Fruit fly (Drosophila melanogaster): ENCODE measurements around the gene Gbeta5.

Gbeta5 gene

DNA sequence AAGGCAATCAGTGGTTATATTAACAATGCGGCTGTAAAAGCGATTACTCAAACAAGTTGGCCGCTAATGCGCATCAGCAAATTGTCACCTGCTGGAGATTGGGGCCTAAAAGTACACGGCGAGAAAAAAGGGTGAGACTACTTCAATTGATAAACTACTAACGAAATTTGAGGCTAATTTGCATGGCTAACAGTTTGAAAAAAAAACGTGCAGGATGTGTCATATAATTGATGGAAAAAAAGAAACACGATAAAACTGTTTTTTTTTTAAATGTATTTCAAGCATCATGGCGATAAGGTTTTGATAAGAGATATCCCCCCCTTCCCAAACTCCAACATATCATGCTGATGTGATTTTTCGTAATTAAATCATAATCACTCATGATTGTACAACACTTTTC, 39.4 kb downstream of the Gbeta5 start:
- peak; percentile 45 for TF ChIP-seq CG7101 (tag; optimal IDR thresholded peaks at IDR 0.05)
- TF ChIP-seq Mnt (GFP tag; optimal IDR thresholded peaks at IDR 0.05), result peak; percentile 16
- TF ChIP-seq tj (GFP tag; optimal IDR thresholded peaks at IDR 0.05), result peak; percentile 53
- no peak for TF ChIP-seq cnc (optimal IDR thresholded peaks at IDR 0.05)
- TF ChIP-seq CG12768 (GFP tag; optimal IDR thresholded peaks at IDR 0.05), result no peak
- TF ChIP-seq CG5204 (GFP tag; optimal IDR thresholded peaks at IDR 0.05), result peak; percentile 34
- no peak for TF ChIP-seq ovo (GFP tag; optimal IDR thresholded peaks at IDR 0.05)
- no peak for TF ChIP-seq CG33017 (tag; optimal IDR thresholded peaks at IDR 0.05)
- TF ChIP-seq CG7045 (GFP tag; optimal IDR thresholded peaks at IDR 0.05), result peak; percentile 15
- TF ChIP-seq CG14711 (tag; optimal IDR thresholded peaks at IDR 0.05), result no peak
- TF ChIP-seq CG11617 (GFP tag; optimal IDR thresholded peaks at IDR 0.05), result peak; percentile 64
- no peak for TF ChIP-seq pad (GFP tag; optimal IDR thresholded peaks at IDR 0.05)

DNA sequence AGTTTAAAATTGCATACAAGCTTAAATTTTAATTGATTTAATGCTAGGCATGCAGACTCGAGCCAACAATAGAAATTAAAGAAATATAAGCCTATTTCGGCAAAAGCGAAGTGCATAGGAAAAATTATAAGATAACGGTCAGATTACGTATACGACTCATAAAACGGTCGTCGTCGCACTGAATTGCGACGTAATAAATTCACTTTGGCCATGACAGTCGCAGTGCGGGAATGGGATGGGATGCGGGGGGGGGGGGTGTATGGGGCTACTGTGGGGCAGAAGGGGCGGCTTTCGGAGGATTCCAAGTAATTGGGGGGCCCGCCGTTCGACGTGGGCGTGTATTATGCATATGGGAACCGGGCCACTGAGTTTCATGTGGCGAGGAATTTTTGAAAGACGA, 41.1 kb downstream of the Gbeta5 start:
- TF ChIP-seq CG7045 (GFP tag; optimal IDR thresholded peaks at IDR 0.05) (no peak), tj (GFP tag; optimal IDR thresholded peaks at IDR 0.05) (peak; percentile 68), ovo (GFP tag; optimal IDR thresholded peaks at IDR 0.05) (peak; percentile 10)

DNA sequence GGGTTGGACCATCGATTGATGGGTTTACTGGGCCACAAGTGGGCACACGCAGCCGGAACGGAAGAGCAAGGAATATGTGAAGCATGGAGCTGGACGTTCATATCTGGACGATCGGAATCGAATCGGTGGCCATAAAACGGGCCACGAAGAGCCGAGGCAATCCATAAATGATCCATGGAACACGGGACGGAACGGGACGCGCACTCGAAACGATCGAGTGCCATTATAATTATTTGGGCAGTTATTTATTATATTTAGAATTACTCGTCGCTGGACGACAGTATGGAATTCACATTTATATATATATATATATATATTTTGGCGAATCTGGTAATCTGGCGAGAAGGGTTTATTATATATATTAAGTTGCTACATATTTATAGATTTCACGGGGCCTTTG, 44.1 kb downstream of the Gbeta5 start:
- TF ChIP-seq Hr96 (GFP tag; optimal IDR thresholded peaks at IDR 0.05), result no peak
- no peak for TF ChIP-seq tj (GFP tag; optimal IDR thresholded peaks at IDR 0.05)
- TF ChIP-seq CG7101 (tag; optimal IDR thresholded peaks at IDR 0.05), result no peak
- TF ChIP-seq cnc (optimal IDR thresholded peaks at IDR 0.05), result no peak
- TF ChIP-seq Crg-1 (GFP tag; optimal IDR thresholded peaks at IDR 0.05), result no peak
- TF ChIP-seq CG7045 (GFP tag; optimal IDR thresholded peaks at IDR 0.05), result no peak
- no peak for TF ChIP-seq kay (GFP tag; ENCODE audit: borderline replicate concordance)
- TF ChIP-seq CG5204 (GFP tag; optimal IDR thresholded peaks at IDR 0.05), result no peak
- no peak for TF ChIP-seq CG11617 (GFP tag; optimal IDR thresholded peaks at IDR 0.05)
- no peak for TF ChIP-seq CG14711 (tag; optimal IDR thresholded peaks at IDR 0.05)
- TF ChIP-seq ovo (GFP tag; optimal IDR thresholded peaks at IDR 0.05), result no peak
- no peak for TF ChIP-seq pad (GFP tag; optimal IDR thresholded peaks at IDR 0.05)

DNA sequence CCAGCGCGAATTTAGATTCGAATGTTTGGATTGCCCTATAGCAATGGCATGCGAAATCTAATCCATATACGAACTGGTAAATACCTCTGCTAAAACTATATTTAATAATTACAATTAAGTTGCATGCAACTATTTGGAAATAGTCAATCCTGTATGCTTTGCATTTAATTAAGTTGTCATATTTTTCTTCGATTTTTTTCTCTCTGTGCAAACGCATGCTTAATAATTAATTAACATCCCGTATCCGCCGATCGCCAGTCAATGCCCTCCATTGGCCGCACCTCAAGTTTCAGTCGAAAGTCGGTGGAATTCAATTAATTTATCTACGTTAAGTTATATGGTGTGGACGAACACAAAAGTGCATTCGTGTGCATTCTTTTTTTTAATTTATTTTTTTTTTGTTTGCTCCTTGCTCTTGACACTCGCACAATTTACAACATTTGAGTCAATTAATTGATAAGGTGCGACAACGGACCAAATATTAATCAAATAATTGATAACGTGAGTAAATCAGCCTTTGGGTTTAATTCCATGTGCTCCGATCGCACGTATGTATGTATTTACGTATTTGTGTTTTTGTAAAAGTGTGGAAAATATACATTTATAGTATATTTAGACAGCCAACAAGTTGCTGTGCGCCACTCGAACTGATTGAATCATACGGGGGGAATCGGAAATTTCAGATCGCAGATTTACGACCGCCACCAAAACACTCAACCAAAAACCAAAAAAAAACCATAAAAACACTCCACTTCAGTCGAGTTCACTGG, 45.6 kb downstream of the Gbeta5 start:
- peak; percentile 77 for TF ChIP-seq Mnt (GFP tag; optimal IDR thresholded peaks at IDR 0.05)
- no peak for TF ChIP-seq ovo (GFP tag; optimal IDR thresholded peaks at IDR 0.05)
- TF ChIP-seq toe (GFP tag; optimal IDR thresholded peaks at IDR 0.05), result no peak
- no peak for TF ChIP-seq CG5204 (GFP tag; optimal IDR thresholded peaks at IDR 0.05)
- no peak for TF ChIP-seq Crg-1 (GFP tag; optimal IDR thresholded peaks at IDR 0.05)
- TF ChIP-seq cic (GFP tag; optimal IDR thresholded peaks at IDR 0.05), result peak; percentile 70
- peak; percentile 84 for TF ChIP-seq tj (GFP tag; optimal IDR thresholded peaks at IDR 0.05)
- no peak for TF ChIP-seq CG12768 (GFP tag; optimal IDR thresholded peaks at IDR 0.05)
- no peak for TF ChIP-seq cnc (optimal IDR thresholded peaks at IDR 0.05)
- TF ChIP-seq CG33017 (tag; optimal IDR thresholded peaks at IDR 0.05), result no peak
- peak; percentile 11 for TF ChIP-seq CG11617 (GFP tag; optimal IDR thresholded peaks at IDR 0.05)
- no peak for TF ChIP-seq CG7101 (tag; optimal IDR thresholded peaks at IDR 0.05)
- TF ChIP-seq Hr96 (GFP tag; optimal IDR thresholded peaks at IDR 0.05), result no peak
- TF ChIP-seq pad (GFP tag; optimal IDR thresholded peaks at IDR 0.05), result no peak
- TF ChIP-seq kay (GFP tag; ENCODE audit: borderline replicate concordance), result peak; percentile 92
- TF ChIP-seq Clk (GFP tag; optimal IDR thresholded peaks at IDR 0.05), result no peak
- TF ChIP-seq bab1 (GFP tag; optimal IDR thresholded peaks at IDR 0.05), result no peak
- TF ChIP-seq CG14711 (tag; optimal IDR thresholded peaks at IDR 0.05), result peak; percentile 11
- no peak for TF ChIP-seq CG1620 (GFP tag; optimal IDR thresholded peaks at IDR 0.05)
- TF ChIP-seq CG7045 (GFP tag; optimal IDR thresholded peaks at IDR 0.05), result no peak

DNA sequence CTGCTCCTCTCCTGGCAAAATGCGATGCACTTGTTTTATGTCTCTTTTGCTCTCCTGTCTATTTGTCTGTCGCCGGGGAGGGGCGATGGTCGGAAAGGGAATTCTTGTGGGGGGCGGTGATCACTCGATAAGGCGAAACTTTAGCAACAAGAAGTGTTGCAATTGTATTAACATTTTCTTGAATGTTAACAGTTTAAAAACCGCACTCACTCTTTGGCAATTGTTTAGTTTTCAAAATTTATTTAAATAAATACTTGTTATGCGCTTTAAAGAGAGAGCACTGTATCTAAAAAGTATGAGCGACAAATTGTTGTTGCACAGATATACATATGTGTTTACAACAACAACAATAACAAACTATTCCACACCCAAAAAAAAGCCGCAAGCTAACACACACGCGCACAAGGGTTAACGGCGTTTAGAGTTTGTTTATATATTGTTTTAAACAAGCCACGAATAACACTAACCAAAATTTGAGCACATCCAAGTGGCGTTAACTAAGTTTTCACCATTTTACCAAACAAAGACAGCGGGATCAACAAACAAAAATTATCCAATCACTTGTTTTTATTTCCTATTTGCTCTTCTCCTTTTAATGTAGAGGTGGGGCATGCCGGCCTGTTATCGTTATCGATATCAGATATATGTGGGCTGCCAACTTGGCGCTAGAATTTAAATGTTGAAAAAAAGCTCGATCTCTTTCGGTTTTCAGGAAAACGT, 50.4 kb downstream of the Gbeta5 start, which contains the start of gene CG2258:
Gene CG2258, minus strand, starts transcription at position 617 of the 720 bp plus-strand sequence.
- TF ChIP-seq CG33017 (tag; optimal IDR thresholded peaks at IDR 0.05) (peak; percentile 97), Clk (GFP tag; optimal IDR thresholded peaks at IDR 0.05) (peak; percentile 83), toe (GFP tag; optimal IDR thresholded peaks at IDR 0.05) (peak; percentile 89), CG11617 (GFP tag; optimal IDR thresholded peaks at IDR 0.05) (peak; percentile 88), CG12768 (GFP tag; optimal IDR thresholded peaks at IDR 0.05) (peak; percentile 93), bab1 (GFP tag; optimal IDR thresholded peaks at IDR 0.05) (peak; percentile 97), kay (GFP tag; ENCODE audit: borderline replicate concordance) (no peak), CG7101 (tag; optimal IDR thresholded peaks at IDR 0.05) (peak; percentile 98), ovo (GFP tag; optimal IDR thresholded peaks at IDR 0.05) (peak; percentile 82), CG7045 (GFP tag; optimal IDR thresholded peaks at IDR 0.05) (peak; percentile 92), CG1620 (GFP tag; optimal IDR thresholded peaks at IDR 0.05) (peak; percentile 88), cnc (optimal IDR thresholded peaks at IDR 0.05) (no peak), tj (GFP tag; optimal IDR thresholded peaks at IDR 0.05) (peak; percentile 71), pad (GFP tag; optimal IDR thresholded peaks at IDR 0.05) (peak; percentile 90), Crg-1 (GFP tag; optimal IDR thresholded peaks at IDR 0.05) (peak; percentile 91), Hr96 (GFP tag; optimal IDR thresholded peaks at IDR 0.05) (no peak), cic (GFP tag; optimal IDR thresholded peaks at IDR 0.05) (peak; percentile 59), CG5204 (GFP tag; optimal IDR thresholded peaks at IDR 0.05) (peak; percentile 87), CG14711 (tag; optimal IDR thresholded peaks at IDR 0.05) (peak; percentile 95), Mnt (GFP tag; optimal IDR thresholded peaks at IDR 0.05) (peak; percentile 89)

DNA sequence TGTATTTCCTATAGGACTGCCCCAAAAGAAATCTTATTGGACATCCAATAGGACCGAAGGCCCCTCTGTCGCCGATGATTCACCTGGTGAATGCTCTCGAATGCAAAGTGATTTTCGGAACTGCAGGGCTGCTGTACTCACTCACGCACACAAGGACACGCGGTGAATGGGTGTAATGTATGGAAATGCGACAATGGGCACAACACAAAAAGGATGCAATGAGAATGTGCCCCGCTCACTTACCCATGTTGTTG, 51.3 kb downstream of the Gbeta5 start:
- TF ChIP-seq CG1620 (GFP tag; optimal IDR thresholded peaks at IDR 0.05), result no peak
- no peak for TF ChIP-seq CG12768 (GFP tag; optimal IDR thresholded peaks at IDR 0.05)
- no peak for TF ChIP-seq CG14711 (tag; optimal IDR thresholded peaks at IDR 0.05)
- no peak for TF ChIP-seq CG5204 (GFP tag; optimal IDR thresholded peaks at IDR 0.05)
- TF ChIP-seq ovo (GFP tag; optimal IDR thresholded peaks at IDR 0.05), result no peak
- no peak for TF ChIP-seq kay (GFP tag; ENCODE audit: borderline replicate concordance)
- TF ChIP-seq cnc (optimal IDR thresholded peaks at IDR 0.05), result no peak
- no peak for TF ChIP-seq Hr96 (GFP tag; optimal IDR thresholded peaks at IDR 0.05)
- no peak for TF ChIP-seq Crg-1 (GFP tag; optimal IDR thresholded peaks at IDR 0.05)
